Worm (Caenorhabditis elegans) whole organism, L2 larva: ENCODE measurements around the gene pals-19.
A peak's percentile ranks its signal among the peaks of the same experiment; 100 is the strongest.
"Not testable (repeated sequence)": the region's sequence is repeated elsewhere in the genome, so short reads cannot be mapped to it uniquely, and the experiment has no call there.

Experiments
- C34F6.9 ChIP-seq: fragments of 150-350 bp; optimal IDR thresholded peaks from 2 replicates; lab custom pipeline; 2014; ENCODE audit warnings: missing biosample characterization, missing genetic modification characterization
- R02D3.7 ChIP-seq: fragments of 150-350 bp; optimal IDR thresholded peaks from 2 replicates; lab custom pipeline; 2014; ENCODE audit warnings: missing biosample characterization, missing genetic modification characterization
- ZK546.5 ChIP-seq: sonication (generic microtip); optimal IDR thresholded peaks from 2 replicates; lab custom pipeline; 2017; ENCODE audit warnings: missing biosample characterization, missing genetic modification characterization
- alr-1 ChIP-seq: fragments of 150-350 bp; optimal IDR thresholded peaks from 2 replicates; lab custom pipeline; 2014; ENCODE audit warnings: missing biosample characterization, missing genetic modification characterization
- ama-1 ChIP-seq: fragments of 150-350 bp; optimal IDR thresholded peaks from 2 replicates; lab custom pipeline; 2018; ENCODE audit warnings: inconsistent platforms
- ceh-16 ChIP-seq: fragments of 150-350 bp; optimal IDR thresholded peaks from 2 replicates; lab custom pipeline; 2014; ENCODE audit warnings: missing biosample characterization, missing genetic modification characterization
- elt-3 ChIP-seq: sonication (generic microtip); optimal IDR thresholded peaks from 2 replicates; lab custom pipeline; 2017; ENCODE audit warnings: missing biosample characterization, missing genetic modification characterization
- fos-1 ChIP-seq: fragments of 150-350 bp; optimal IDR thresholded peaks from 2 replicates; lab custom pipeline; 2014; ENCODE audit warnings: missing biosample characterization, missing genetic modification characterization
- gmeb-1 ChIP-seq: fragments of 150-350 bp; optimal IDR thresholded peaks from 2 replicates; lab custom pipeline; 2014; ENCODE audit warnings: missing biosample characterization, missing genetic modification characterization
- lin-13 ChIP-seq: fragments of 150-350 bp; optimal IDR thresholded peaks from 2 replicates; lab custom pipeline; 2014; ENCODE audit warnings: missing biosample characterization, missing genetic modification reagents, missing genetic modification characterization
- lsy-2 ChIP-seq, 2 experiments: fragments of 150-350 bp in 1 of 2; sonication (generic microtip) in 1 of 2; optimal IDR thresholded peaks; 2 replicates each; lab custom pipeline; 2014 to 2017; ENCODE audit warnings: missing biosample characterization in 2 of 2, missing genetic modification characterization in 2 of 2
- mbf-1 ChIP-seq: sonication (generic microtip); optimal IDR thresholded peaks from 2 replicates; lab custom pipeline; 2017; ENCODE audit warnings: missing biosample characterization, missing genetic modification characterization
- mdl-1 ChIP-seq, 2 experiments: fragments of 150-350 bp in 1 of 2; sonication (generic microtip) in 1 of 2; optimal IDR thresholded peaks; 2 replicates each; lab custom pipeline; 2017; ENCODE audit warnings: missing biosample characterization in 2 of 2, missing genetic modification characterization in 2 of 2
- nhr-10 ChIP-seq: sonication (generic microtip); optimal IDR thresholded peaks from 2 replicates; lab custom pipeline; 2017; ENCODE audit warnings: missing biosample characterization, missing genetic modification characterization
- nhr-12 ChIP-seq: fragments of 150-350 bp; optimal IDR thresholded peaks from 2 replicates; lab custom pipeline; 2014; ENCODE audit warnings: missing biosample characterization, missing genetic modification characterization
- nhr-129 ChIP-seq: fragments of 150-350 bp; optimal IDR thresholded peaks from 2 replicates; lab custom pipeline; 2014; ENCODE audit warnings: missing biosample characterization, missing genetic modification characterization
- nhr-21 ChIP-seq: fragments of 150-350 bp; optimal IDR thresholded peaks from 2 replicates; lab custom pipeline; 2014; ENCODE audit warnings: missing biosample characterization, missing genetic modification characterization
- nhr-23 ChIP-seq: fragments of 150-350 bp; optimal IDR thresholded peaks from 2 replicates; lab custom pipeline; 2014; ENCODE audit warnings: missing biosample characterization, missing genetic modification reagents, missing genetic modification characterization
- nhr-25 ChIP-seq: fragments of 150-350 bp; sonication (generic microtip); optimal IDR thresholded peaks from 3 replicates; lab custom pipeline; 2014; ENCODE audit warnings: missing biosample characterization, missing genetic modification characterization
- nhr-6 ChIP-seq: fragments of 150-350 bp; optimal IDR thresholded peaks from 2 replicates; lab custom pipeline; 2014; ENCODE audit warnings: missing biosample characterization, missing genetic modification characterization
- nhr-77 ChIP-seq: fragments of 150-350 bp; optimal IDR thresholded peaks from 2 replicates; lab custom pipeline; 2014; ENCODE audit warnings: missing biosample characterization, missing genetic modification characterization
- peb-1 ChIP-seq: fragments of 150-350 bp; optimal IDR thresholded peaks from 2 replicates; lab custom pipeline; 2014; ENCODE audit warnings: missing biosample characterization, missing genetic modification characterization
- sem-4 ChIP-seq: fragments of 150-350 bp; optimal IDR thresholded peaks from 2 replicates; lab custom pipeline; 2014; ENCODE audit warnings: missing biosample characterization, missing genetic modification reagents, missing genetic modification characterization
- skn-1 ChIP-seq: sonication (generic microtip); optimal IDR thresholded peaks from 2 replicates; lab custom pipeline; 2017; ENCODE audit warnings: missing biosample characterization, missing genetic modification characterization
- sma-3 ChIP-seq: sonication (generic microtip); optimal IDR thresholded peaks from 2 replicates; lab custom pipeline; 2016; ENCODE audit warnings: missing genetic modification reagents, missing genetic modification characterization, missing compliant biosample characterization
- unc-39 ChIP-seq: fragments of 150-350 bp; optimal IDR thresholded peaks from 2 replicates; lab custom pipeline; 2014; ENCODE audit warnings: missing biosample characterization, missing genetic modification characterization
- unc-55 ChIP-seq: fragments of 150-350 bp; sonication (generic microtip); optimal IDR thresholded peaks from 3 replicates; lab custom pipeline; 2014; ENCODE audit warnings: missing biosample characterization, missing genetic modification reagents, missing genetic modification characterization
- zag-1 ChIP-seq: fragments of 150-350 bp; optimal IDR thresholded peaks from 2 replicates; lab custom pipeline; 2014; ENCODE audit warnings: missing biosample characterization, missing genetic modification characterization
- ztf-11 ChIP-seq: sonication (generic microtip); optimal IDR thresholded peaks from 2 replicates; lab custom pipeline; 2017; ENCODE audit warnings: missing biosample characterization, missing genetic modification characterization
- ztf-4 ChIP-seq: fragments of 150-350 bp; optimal IDR thresholded peaks from 2 replicates; lab custom pipeline; 2014; ENCODE audit warnings: missing biosample characterization, missing genetic modification characterization

Gene pals-19

DNA sequence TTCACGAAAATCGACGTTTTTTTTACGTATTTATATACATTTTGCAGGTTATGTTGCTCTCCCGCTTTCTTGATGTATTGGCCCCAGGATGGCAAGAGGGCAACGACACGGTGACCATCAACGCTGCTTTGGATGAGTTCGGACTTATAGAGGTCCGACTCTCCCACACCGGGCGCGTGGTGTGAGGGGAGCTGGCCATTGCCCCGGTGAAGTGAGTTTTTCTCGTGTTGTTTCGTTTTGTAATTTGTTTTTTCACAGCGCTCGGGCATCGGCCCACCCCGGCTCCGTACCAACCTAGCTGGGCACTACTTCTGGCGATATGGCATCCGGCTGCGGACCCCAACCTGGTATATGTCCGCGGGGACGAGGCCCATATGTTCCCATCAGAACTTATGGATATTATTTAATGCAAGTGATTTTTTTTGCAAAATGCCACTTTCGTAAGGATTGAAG is 27.4 kb upstream of the pals-19 start, which contains the start of gene Y82E9BR.20:
Gene Y82E9BR.20, plus strand, starts transcription at position 51 of the 453 bp plus-strand sequence.
- TF ChIP-seq ztf-11 (tag; lab: Kevin White, UChicago) (no peak), unc-55 (GFP tag; lab: Kevin White, UChicago) (no peak), gmeb-1 (no peak), ama-1 (lab: Kevin White, UChicago) (no peak), nhr-23 (no peak), sma-3 (GFP tag; lab: Kevin White, UChicago) (no peak), ceh-16 (tag; lab: Kevin White, UChicago) (no peak), ZK546.5 (no peak), unc-39 (no peak), elt-3 (tag; lab: Kevin White, UChicago) (no peak), ztf-4 (tag; lab: Kevin White, UChicago) (no peak), mdl-1 (tag; optimal IDR thresholded peaks at IDR 0.05; lab: Kevin White, UChicago) (no peak)

DNA sequence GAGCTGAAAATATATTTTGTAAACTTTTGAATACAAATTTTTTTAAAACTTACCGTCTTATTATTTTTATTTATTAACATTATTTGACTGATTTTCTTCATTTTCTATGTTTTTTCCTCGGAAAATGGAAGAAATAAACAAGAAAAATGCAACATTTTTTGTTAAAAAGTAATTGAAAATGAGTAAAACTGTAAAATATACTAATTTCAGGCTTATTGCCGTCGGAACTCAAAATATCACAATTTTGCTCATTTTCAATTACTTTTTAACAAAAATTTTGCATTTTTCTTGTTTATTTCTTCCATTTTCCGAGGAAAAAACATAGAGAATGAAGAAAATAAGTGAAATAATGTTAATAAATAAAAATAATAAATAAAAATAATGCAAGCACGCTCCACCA is 26.2 kb upstream of the pals-19 start, which contains the start of gene Y82E9BR.10:
Gene Y82E9BR.10, minus strand, starts transcription at position 101 of the 400 bp plus-strand sequence.
- not testable (repeated sequence) for TF ChIP-seq nhr-129, skn-1, nhr-21 (tag; lab: Kevin White, UChicago)

DNA sequence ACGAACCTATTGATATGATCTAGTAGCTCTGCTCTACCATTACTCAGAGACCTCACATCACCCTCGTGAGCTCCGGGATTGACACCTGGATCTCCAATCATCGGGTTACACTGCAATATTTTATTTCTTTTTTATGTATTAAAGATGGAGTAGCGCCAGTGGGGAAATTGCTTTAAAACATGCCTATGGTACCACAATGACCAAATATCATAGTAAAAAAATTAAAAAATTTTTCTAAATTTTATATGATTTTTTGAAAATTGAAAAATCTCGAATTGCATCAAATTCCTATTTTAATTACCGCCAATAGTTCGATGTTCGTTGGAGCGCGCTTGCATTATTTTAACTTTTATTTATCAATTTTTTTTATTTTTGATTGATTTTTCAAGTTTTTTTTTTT is 23.8 kb upstream of the pals-19 start, which contains the start of gene pals-40:
Gene pals-40, minus strand, starts transcription at position 101 of the 400 bp plus-strand sequence.
- not testable (repeated sequence) for TF ChIP-seq nhr-21, R02D3.7, mbf-1 (tag; lab: Kevin White, UChicago)

DNA sequence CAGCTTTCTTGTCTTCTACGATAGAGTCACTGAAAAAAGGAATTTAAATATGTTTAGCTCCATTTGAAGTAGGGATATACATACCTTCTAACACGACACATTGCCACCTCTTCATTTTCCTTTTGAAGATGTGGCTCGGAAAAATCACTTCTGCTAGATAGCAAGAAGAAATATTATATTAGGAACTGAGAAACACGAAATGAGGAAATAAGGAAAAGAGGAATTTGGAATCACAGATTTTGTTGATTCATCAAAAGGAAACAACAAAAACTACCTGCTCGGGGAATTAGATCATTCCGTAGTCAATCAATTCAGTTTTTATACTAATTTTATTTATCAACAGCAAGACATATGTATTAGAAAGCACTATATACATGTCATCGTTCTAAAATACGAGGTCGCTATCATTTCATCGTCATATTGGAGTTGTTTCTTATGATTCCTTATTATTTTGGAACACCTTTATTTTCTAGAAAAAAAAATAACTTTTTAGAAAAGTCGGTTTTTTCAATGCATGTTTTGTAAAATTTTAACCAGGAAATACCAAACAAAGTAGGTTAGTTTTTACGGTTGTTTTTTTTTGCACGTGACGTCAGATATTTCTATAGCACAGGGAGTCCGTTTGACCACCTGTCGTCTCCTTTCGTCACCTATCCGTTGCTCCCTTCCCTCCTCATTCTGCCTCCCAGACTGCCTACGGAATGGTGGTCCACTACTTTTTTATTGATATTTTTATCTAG is 21.0 kb upstream of the pals-19 start, which contains the start of the genes pals-21 and Y82E9BR.6:
Gene pals-21, minus strand, starts transcription at position 101 of the 740 bp plus-strand sequence.
Gene Y82E9BR.6, plus strand, starts transcription at position 690 of the 740 bp plus-strand sequence.
- TF ChIP-seq lsy-2 (tag; optimal IDR thresholded peaks at IDR 0.05; lab: Kevin White, UChicago) (no peak), alr-1 (tag; lab: Kevin White, UChicago) (no peak), C34F6.9 (tag; lab: Kevin White, UChicago) (no peak), peb-1 (tag; lab: Kevin White, UChicago) (no peak), nhr-12 (tag; lab: Kevin White, UChicago) (no peak), ZK546.5 (no peak), nhr-21 (tag; lab: Kevin White, UChicago) (no peak), elt-3 (tag; lab: Kevin White, UChicago) (no peak), lin-13 (GFP tag; lab: Kevin White, UChicago) (no peak), nhr-10 (tag; lab: Kevin White, UChicago) (no peak), zag-1 (no peak), skn-1 (tag; lab: Kevin White, UChicago) (no peak)

DNA sequence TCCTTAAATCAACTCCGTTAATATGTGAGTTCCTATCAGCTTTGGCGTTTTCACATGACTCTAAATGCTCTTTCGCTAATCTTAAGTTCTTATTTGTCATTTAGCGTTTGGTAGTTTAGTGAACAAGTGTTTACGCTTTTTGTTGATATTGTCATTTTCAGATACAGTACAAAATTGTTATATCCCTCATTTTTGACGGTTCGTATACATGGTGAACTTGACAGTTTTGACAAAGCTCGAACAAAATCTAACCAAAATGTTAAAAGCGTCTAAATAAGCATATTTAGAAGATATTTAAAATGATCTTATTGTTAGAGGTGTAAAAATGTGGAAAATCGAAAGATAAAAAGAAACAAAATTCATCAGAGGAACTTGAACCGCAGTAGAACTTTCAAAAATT is 18.3 kb upstream of the pals-19 start:
- TF ChIP-seq sem-4 (tag; lab: Kevin White, UChicago): no peak
- no peak for TF ChIP-seq fos-1 (tag; lab: Kevin White, UChicago)
- TF ChIP-seq nhr-12 (tag; lab: Kevin White, UChicago): no peak
- no peak for TF ChIP-seq ama-1 (lab: Kevin White, UChicago)
- no peak for TF ChIP-seq nhr-77 (tag; lab: Kevin White, UChicago)
- TF ChIP-seq sma-3 (GFP tag; lab: Kevin White, UChicago): no peak
- TF ChIP-seq nhr-25 (tag; lab: Kevin White, UChicago): no peak
- no peak for TF ChIP-seq nhr-10 (tag; lab: Kevin White, UChicago)

DNA sequence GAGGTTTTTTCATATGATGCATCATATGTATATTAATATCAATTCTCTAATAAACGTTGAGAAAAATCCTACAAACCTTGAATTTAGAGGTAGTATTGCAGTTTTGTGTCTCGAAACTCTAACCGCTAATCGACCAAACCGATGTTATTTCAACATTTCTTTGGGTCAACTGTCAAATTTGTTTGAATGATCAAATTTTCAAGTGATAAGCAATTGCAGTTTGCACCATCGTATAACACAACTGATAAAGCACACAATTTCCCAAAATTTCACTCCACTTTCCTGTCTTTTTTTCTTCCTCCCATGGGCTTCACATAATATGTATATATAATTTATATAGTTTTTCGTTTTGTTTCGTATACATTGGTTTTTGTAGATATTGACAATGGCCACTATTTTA is 17.6 kb upstream of the pals-19 start, which contains the start of the genes fbxa-138 and Y82E9BR.5:
Gene fbxa-138, minus strand, starts transcription at position 161 of the 400 bp plus-strand sequence.
Gene Y82E9BR.5, plus strand, starts transcription at position 279 of the 400 bp plus-strand sequence.
- TF ChIP-seq fos-1 (tag; lab: Kevin White, UChicago) (peak; percentile 87), nhr-6 (tag; lab: Kevin White, UChicago) (no peak), gmeb-1 (peak; percentile 4)
